Fruit fly (Drosophila melanogaster): ENCODE measurements around the gene CG42523.

dm6 chr2L:4797643-4798042 is 34.9 kb downstream of the CG42523 start:
- TF ChIP-seq CG6689 (GFP tag; IDR thresholded peaks at IDR 0.05) (0 out of 2 replicates have a peak, but pooled peaks have one; percentile 34), CG14667 (GFP tag; IDR thresholded peaks at IDR 0.05) (no peak), CG12744 (GFP tag; optimal IDR thresholded peaks at IDR 0.05) (no peak), dmrt99B (tag; optimal IDR thresholded peaks at IDR 0.05) (no peak), CG8388 (GFP tag; optimal IDR thresholded peaks at IDR 0.05) (no peak), gfzf (GFP tag; optimal IDR thresholded peaks at IDR 0.05) (no peak), ab (GFP tag; optimal IDR thresholded peaks at IDR 0.05) (no peak), CG17912 (GFP tag; optimal IDR thresholded peaks at IDR 0.05) (no peak)

All from whole organism, embryonic.